Worm (Caenorhabditis elegans) whole organism, L4 larva: ENCODE results near the gene C16A3.6.
A peak's percentile ranks its signal among the peaks of the same experiment; 100 is the strongest.

ENCODE experiments used
- D1046.2 ChIP-seq: fragments of 200-800 bp; sonication (Bioruptor generic); IDR thresholded peaks from 2 replicates; pipeline ENCODE4 v1.3.6; 2022; ENCODE audit warnings: missing genetic modification characterization, missing compliant biosample characterization
- T20F7.1 ChIP-seq: fragments of 200-800 bp; sonication (Bioruptor generic); optimal IDR thresholded peaks from 2 replicates; lab custom pipeline; 2018; ENCODE audit warnings: mild to moderate bottlenecking, missing genetic modification characterization, missing compliant biosample characterization
- Y105C5A.15 ChIP-seq: fragments of 200-800 bp; sonication (Bioruptor generic); IDR thresholded peaks from 2 replicates; pipeline ENCODE4 v1.3.6; 2022; ENCODE audit warnings: missing genetic modification characterization, missing compliant biosample characterization
- Y48G9A.11 ChIP-seq: fragments of 200-800 bp; sonication (Bioruptor generic); IDR thresholded peaks from 2 replicates; pipeline ENCODE4 v1.3.6; 2022; ENCODE audit warnings: missing genetic modification reagents, missing genetic modification characterization, missing compliant biosample characterization
- Y5F2A.4 ChIP-seq: fragments of 200-800 bp; sonication (Bioruptor generic); optimal IDR thresholded peaks from 2 replicates; lab custom pipeline; 2018; ENCODE audit warnings: mild to moderate bottlenecking, missing genetic modification characterization, missing compliant biosample characterization
- ZK546.5 ChIP-seq, 2 experiments: sonication (generic microtip); optimal IDR thresholded peaks; 2 replicates each; lab custom pipeline; 2017; ENCODE audit warnings: missing biosample characterization in 2 of 2, missing genetic modification characterization in 2 of 2
- ceh-32 ChIP-seq: sonication (generic microtip); optimal IDR thresholded peaks from 2 replicates; lab custom pipeline; 2016; ENCODE audit warnings: mild to moderate bottlenecking, missing genetic modification characterization, missing compliant biosample characterization; ENCODE audit not compliant: poor library complexity
- ceh-62 ChIP-seq: sonication (generic microtip); optimal IDR thresholded peaks from 2 replicates; lab custom pipeline; 2017; ENCODE audit warnings: missing biosample characterization, missing genetic modification characterization
- ceh-82 ChIP-seq: sonication (generic microtip); optimal IDR thresholded peaks from 2 replicates; lab custom pipeline; 2017; ENCODE audit warnings: missing biosample characterization, missing genetic modification characterization
- cey-2 ChIP-seq: sonication (generic microtip); optimal IDR thresholded peaks from 3 replicates; lab custom pipeline; 2017; ENCODE audit warnings: missing genetic modification characterization, mild to moderate bottlenecking, missing compliant biosample characterization, antibody characterized with exemption, borderline replicate concordance; ENCODE audit not compliant: insufficient read depth
- daf-16 ChIP-seq, 3 experiments: sonication (generic microtip); optimal IDR thresholded peaks; 2 replicates each; lab custom pipeline; 2016 to 2017; ENCODE audit warnings: missing genetic modification characterization in 3 of 3, missing genetic modification reagents in 3 of 3, mild to moderate bottlenecking in 2 of 3, missing compliant biosample characterization in 2 of 3, missing biosample characterization in 1 of 3, moderate library complexity in 1 of 3
- daf-19 ChIP-seq: fragments of 200-800 bp; sonication (Bioruptor generic); conservative IDR thresholded peaks from 2 replicates; pipeline ENCODE4 v1.3.6; 2022; ENCODE audit warnings: missing genetic modification characterization, missing compliant biosample characterization
- dpl-1 ChIP-seq: fragments of 150-350 bp; optimal IDR thresholded peaks from 2 replicates; lab custom pipeline; 2014; ENCODE audit warnings: missing biosample characterization, missing genetic modification reagents, missing genetic modification characterization
- duxl-1 ChIP-seq: sonication (generic microtip); optimal IDR thresholded peaks from 2 replicates; lab custom pipeline; 2016; ENCODE audit warnings: mild to moderate bottlenecking, missing genetic modification characterization, moderate library complexity, missing compliant biosample characterization; ENCODE audit not compliant: poor library complexity
- dve-1 ChIP-seq: sonication (generic microtip); optimal IDR thresholded peaks from 2 replicates; lab custom pipeline; 2017; ENCODE audit warnings: antibody characterized with exemption, mild to moderate bottlenecking, missing genetic modification characterization, missing compliant biosample characterization; ENCODE audit not compliant: insufficient read depth
- fkh-10 ChIP-seq: fragments of 150-350 bp; optimal IDR thresholded peaks from 2 replicates; lab custom pipeline; 2014; ENCODE audit warnings: missing biosample characterization, missing genetic modification reagents, missing genetic modification characterization
- fos-1 ChIP-seq: fragments of 150-350 bp; optimal IDR thresholded peaks from 2 replicates; lab custom pipeline; 2014; ENCODE audit warnings: missing biosample characterization, missing genetic modification characterization
- gei-8 ChIP-seq: fragments of 200-800 bp; sonication (Bioruptor generic); optimal IDR thresholded peaks from 2 replicates; lab custom pipeline; 2018; ENCODE audit warnings: mild to moderate bottlenecking, missing genetic modification characterization, missing compliant biosample characterization
- hif-1 ChIP-seq, 2 experiments: sonication (generic microtip); optimal IDR thresholded peaks; 2 replicates each; lab custom pipeline; 2016 to 2017; ENCODE audit warnings: missing compliant biosample characterization in 2 of 2, missing genetic modification characterization in 2 of 2, missing genetic modification reagents in 2 of 2, missing genotype in 2 of 2, mild to moderate bottlenecking in 1 of 2
- hlh-30 ChIP-seq: sonication (generic microtip); optimal IDR thresholded peaks from 2 replicates; lab custom pipeline; 2017; ENCODE audit warnings: antibody characterized with exemption, mild to moderate bottlenecking, missing genetic modification characterization, missing compliant biosample characterization; ENCODE audit not compliant: insufficient read depth
- lin-29 ChIP-seq: fragments of 200-800 bp; sonication (Bioruptor generic); IDR thresholded peaks from 2 replicates; pipeline ENCODE4 v1.3.6; 2022; ENCODE audit warnings: missing genetic modification reagents, missing genetic modification characterization, missing compliant biosample characterization
- lin-38 ChIP-seq: fragments of 200-800 bp; sonication (Bioruptor generic); IDR thresholded peaks from 2 replicates; pipeline ENCODE4 v1.3.6; 2022; ENCODE audit warnings: missing genetic modification reagents, missing genetic modification characterization, missing compliant biosample characterization
- lin-39 ChIP-seq: fragments of 150-350 bp; optimal IDR thresholded peaks from 2 replicates; lab custom pipeline; 2014; ENCODE audit warnings: missing biosample characterization, missing genetic modification reagents, missing genetic modification characterization
- lir-3 ChIP-seq: sonication (generic microtip); optimal IDR thresholded peaks from 2 replicates; lab custom pipeline; 2016; ENCODE audit warnings: mild to moderate bottlenecking, missing genetic modification characterization, missing compliant biosample characterization
- mdt-29 ChIP-seq: fragments of 200-800 bp; sonication (Bioruptor generic); IDR thresholded peaks from 2 replicates; pipeline ENCODE4 v1.3.6; 2022; ENCODE audit warnings: missing genetic modification reagents, missing genetic modification characterization, missing compliant biosample characterization
- mxl-3 ChIP-seq: fragments of 200-800 bp; sonication (Bioruptor generic); optimal IDR thresholded peaks from 2 replicates; lab custom pipeline; 2018; ENCODE audit warnings: mild to moderate bottlenecking, missing genetic modification characterization, missing compliant biosample characterization
- nhr-102 ChIP-seq: sonication (generic microtip); optimal IDR thresholded peaks from 2 replicates; lab custom pipeline; 2016; ENCODE audit warnings: mild to moderate bottlenecking, missing genetic modification characterization, moderate library complexity, missing compliant biosample characterization
- nhr-111 ChIP-seq: fragments of 200-800 bp; sonication (Bioruptor generic); optimal IDR thresholded peaks from 2 replicates; lab custom pipeline; 2018; ENCODE audit warnings: mild to moderate bottlenecking, missing genetic modification characterization, missing compliant biosample characterization
- nhr-237 ChIP-seq: sonication (generic microtip); optimal IDR thresholded peaks from 2 replicates; lab custom pipeline; 2017; ENCODE audit warnings: missing biosample characterization, missing genetic modification characterization
- nhr-41 ChIP-seq: fragments of 200-800 bp; sonication (Bioruptor generic); IDR thresholded peaks from 2 replicates; pipeline ENCODE4 v1.3.6; 2022; ENCODE audit warnings: missing genetic modification reagents, missing genetic modification characterization, missing compliant biosample characterization
- nhr-48 ChIP-seq: sonication (generic microtip); optimal IDR thresholded peaks from 2 replicates; lab custom pipeline; 2016; ENCODE audit warnings: mild to moderate bottlenecking, missing genetic modification characterization, missing compliant biosample characterization
- nhr-77 ChIP-seq: fragments of 150-350 bp; optimal IDR thresholded peaks from 2 replicates; lab custom pipeline; 2014; ENCODE audit warnings: missing biosample characterization, missing genetic modification characterization
- pqm-1 ChIP-seq: sonication (generic microtip); optimal IDR thresholded peaks from 2 replicates; lab custom pipeline; 2017; ENCODE audit warnings: missing biosample characterization, missing genetic modification characterization
- rbr-2 ChIP-seq: sonication (generic microtip); optimal IDR thresholded peaks from 2 replicates; lab custom pipeline; 2016; ENCODE audit warnings: missing genotype, missing genetic modification characterization, missing compliant biosample characterization
- saeg-2 ChIP-seq: fragments of 200-800 bp; sonication (Bioruptor generic); IDR thresholded peaks from 2 replicates; pipeline ENCODE4 v1.3.6; 2022; ENCODE audit warnings: missing genetic modification reagents, missing genetic modification characterization, missing compliant biosample characterization
- sdz-12 ChIP-seq: fragments of 200-800 bp; sonication (Bioruptor generic); optimal IDR thresholded peaks from 2 replicates; lab custom pipeline; 2018; ENCODE audit warnings: mild to moderate bottlenecking, missing genetic modification characterization, missing compliant biosample characterization
- set-16 ChIP-seq: fragments of 200-800 bp; sonication (Bioruptor generic); IDR thresholded peaks from 2 replicates; pipeline ENCODE4 v1.3.6; 2022; ENCODE audit warnings: missing genetic modification reagents, missing genetic modification characterization, missing compliant biosample characterization
- skn-1 ChIP-seq: fragments of 150-350 bp; optimal IDR thresholded peaks from 2 replicates; lab custom pipeline; 2014; ENCODE audit warnings: missing biosample characterization, missing genetic modification characterization
- snpc-1.2 ChIP-seq: fragments of 200-800 bp; sonication (Bioruptor generic); IDR thresholded peaks from 2 replicates; pipeline ENCODE4 v1.3.6; 2022; ENCODE audit warnings: missing genetic modification reagents, missing genetic modification characterization, missing compliant biosample characterization
- snpc-4 ChIP-seq: fragments of 150-350 bp; optimal IDR thresholded peaks from 2 replicates; lab custom pipeline; 2014; ENCODE audit warnings: missing biosample characterization, missing genetic modification characterization
- spr-1 ChIP-seq: sonication (generic microtip); optimal IDR thresholded peaks from 2 replicates; lab custom pipeline; 2016; ENCODE audit warnings: mild to moderate bottlenecking, missing genetic modification characterization, missing compliant biosample characterization
- tag-97 ChIP-seq: fragments of 200-800 bp; sonication (Bioruptor generic); IDR thresholded peaks from 2 replicates; pipeline ENCODE4 v1.3.6; 2022; ENCODE audit warnings: missing genetic modification characterization, missing compliant biosample characterization
- tra-1 ChIP-seq: fragments of 200-800 bp; sonication (Bioruptor generic); IDR thresholded peaks from 2 replicates; pipeline ENCODE4 v1.3.6; 2022; ENCODE audit warnings: missing genetic modification reagents, missing genetic modification characterization, missing compliant biosample characterization
- unc-130 ChIP-seq: sonication (generic microtip); optimal IDR thresholded peaks from 2 replicates; lab custom pipeline; 2016; ENCODE audit warnings: missing genetic modification reagents, missing genetic modification characterization, missing compliant biosample characterization
- unc-39 ChIP-seq: sonication (generic microtip); optimal IDR thresholded peaks from 2 replicates; lab custom pipeline; 2017; ENCODE audit warnings: missing biosample characterization, missing genetic modification characterization
- unc-62 ChIP-seq, 3 experiments: fragments of 150-350 bp in 1 of 3; sonication (generic microtip); optimal IDR thresholded peaks in 2 of 3; peaks in 1 of 3; 1 replicate in 1 of 3; 2 replicates in 2 of 3; lab custom pipeline; 2014 to 2017; ENCODE audit warnings: missing biosample characterization in 3 of 3, missing genetic modification characterization in 3 of 3, missing genetic modification reagents in 3 of 3, missing genotype in 1 of 3
- zfp-2 ChIP-seq: sonication (generic microtip); optimal IDR thresholded peaks from 2 replicates; lab custom pipeline; 2016; ENCODE audit warnings: mild to moderate bottlenecking, missing genetic modification characterization, missing compliant biosample characterization
- zip-2 ChIP-seq: fragments of 150-350 bp; optimal IDR thresholded peaks from 2 replicates; lab custom pipeline; 2014; ENCODE audit warnings: missing biosample characterization, missing genetic modification characterization
- ztf-11 ChIP-seq: fragments of 150-350 bp; optimal IDR thresholded peaks from 2 replicates; lab custom pipeline; 2014; ENCODE audit warnings: missing biosample characterization, missing genetic modification characterization

The C16A3.6 gene

ce11 chrIII:6415306-6415973 is 36.4 kb downstream of the C16A3.6 start, which contains the start of gene nas-4:
Gene nas-4, minus strand, starts transcription at chrIII:6415656.
- no peak for TF ChIP-seq nhr-77 (tag; lab: Kevin White, UChicago)
- no peak for TF ChIP-seq lir-3 (tag; lab: Kevin White, UChicago)
- no peak for TF ChIP-seq ztf-11
- no peak for TF ChIP-seq zip-2 (tag; lab: Kevin White, UChicago)
- TF ChIP-seq fkh-10 (GFP tag; lab: Kevin White, UChicago): no peak
- no peak for TF ChIP-seq cey-2 (tag; lab: Kevin White, UChicago)
- TF ChIP-seq fos-1 (tag; lab: Kevin White, UChicago): peak; percentile 28
- no peak for TF ChIP-seq snpc-4 (tag; lab: Kevin White, UChicago)
- TF ChIP-seq pqm-1 (tag; lab: Kevin White, UChicago): no peak
- no peak for TF ChIP-seq Y105C5A.15 (GFP tag; lab: Robert Waterston, UW)
- no peak for TF ChIP-seq duxl-1
- TF ChIP-seq Y48G9A.11 (GFP tag; lab: Robert Waterston, UW): no peak
- TF ChIP-seq unc-39: no peak
- no peak for TF ChIP-seq ceh-82 (tag; lab: Kevin White, UChicago)
- no peak for TF ChIP-seq daf-16 (GFP tag; optimal IDR thresholded peaks at IDR 0.05; lab: Kevin White, UChicago)
- no peak for TF ChIP-seq daf-16 (tag; optimal IDR thresholded peaks at IDR 0.05; lab: Kevin White, UChicago)
- TF ChIP-seq daf-19 (GFP tag; lab: Robert Waterston, UW): no peak
- TF ChIP-seq nhr-111 (GFP tag; lab: Kevin White, UChicago): no peak
- TF ChIP-seq ceh-32 (tag; lab: Kevin White, UChicago): no peak
- no peak for TF ChIP-seq zfp-2 (tag; lab: Kevin White, UChicago)
- TF ChIP-seq ZK546.5 (tag; optimal IDR thresholded peaks at IDR 0.05; lab: Kevin White, UChicago): no peak
- no peak for TF ChIP-seq D1046.2
- peak; percentile 67 for TF ChIP-seq nhr-102
- TF ChIP-seq nhr-41 (GFP tag; lab: Robert Waterston, UW): no peak
- TF ChIP-seq hif-1 (tag; optimal IDR thresholded peaks at IDR 0.05; lab: Kevin White, UChicago): no peak
- TF ChIP-seq lin-38: peak; percentile 24; the same call in 1 of the 2 replicates
- TF ChIP-seq dpl-1 (GFP tag; lab: Kevin White, UChicago): no peak
- TF ChIP-seq skn-1: no peak
- TF ChIP-seq snpc-1.2 (GFP tag; lab: Robert Waterston, UW): no peak
- no peak for TF ChIP-seq saeg-2
- no peak for TF ChIP-seq tag-97
- no peak for TF ChIP-seq rbr-2 (tag; lab: Kevin White, UChicago)
- TF ChIP-seq gei-8: peak; percentile 0
- no peak for TF ChIP-seq lin-29
- TF ChIP-seq T20F7.1 (GFP tag; lab: Kevin White, UChicago): no peak
- TF ChIP-seq set-16 (GFP tag; lab: Robert Waterston, UW): no peak
- no peak for TF ChIP-seq ceh-62 (tag; lab: Kevin White, UChicago)
- TF ChIP-seq unc-130 (GFP tag; lab: Kevin White, UChicago): no peak
- TF ChIP-seq nhr-48: peak; percentile 41
- no peak for TF ChIP-seq sdz-12 (GFP tag; lab: Kevin White, UChicago)
- no peak for TF ChIP-seq hlh-30
- TF ChIP-seq Y5F2A.4 (GFP tag; lab: Kevin White, UChicago): no peak
- peak; percentile 32 for TF ChIP-seq dve-1 (tag; lab: Kevin White, UChicago)
- TF ChIP-seq unc-62 (GFP tag; optimal IDR thresholded peaks at IDR 0.05 in 1 of 2; lab: Kevin White, UChicago): peak in 1 of 2 experiments; percentile 56
- TF ChIP-seq unc-62 (tag; optimal IDR thresholded peaks at IDR 0.05; lab: Kevin White, UChicago): no peak
- TF ChIP-seq mdt-29 (GFP tag; lab: Robert Waterston, UW): peak; percentile 35; the same call in 1 of the 2 replicates
- TF ChIP-seq lin-39 (tag; lab: Kevin White, UChicago): no peak
- TF ChIP-seq tra-1 (GFP tag; lab: Robert Waterston, UW): no peak
- peak; percentile 40 for TF ChIP-seq spr-1 (tag; lab: Kevin White, UChicago)
- no peak for TF ChIP-seq nhr-237 (tag; lab: Kevin White, UChicago)
- no peak for TF ChIP-seq mxl-3
